Worm (Caenorhabditis elegans): ENCODE results near the gene tomm-70.

- TF ChIP-seq ama-1 (optimal IDR thresholded peaks at IDR 0.05) = no peak
- no peak for TF ChIP-seq hnd-1 (tag; optimal IDR thresholded peaks at IDR 0.05)
- TF ChIP-seq F13C5.2 (tag; optimal IDR thresholded peaks at IDR 0.05) = no peak
- no peak for TF ChIP-seq tbx-11 (GFP tag; IDR thresholded peaks at IDR 0.05)
- no peak for TF ChIP-seq scrt-1 (GFP tag; IDR thresholded peaks at IDR 0.05)
- TF ChIP-seq sea-1 (GFP tag; conservative IDR thresholded peaks at IDR 0.05) = no peak
- no peak for TF ChIP-seq ets-7 (tag; optimal IDR thresholded peaks at IDR 0.05)
- TF ChIP-seq B0310.2 (tag; optimal IDR thresholded peaks at IDR 0.05) = no peak
- no peak for TF ChIP-seq flt-1 (GFP tag; IDR thresholded peaks at IDR 0.05)
- TF ChIP-seq tra-4 (tag; optimal IDR thresholded peaks at IDR 0.05) = no peak
- no peak for TF ChIP-seq tbx-37 (GFP tag; conservative IDR thresholded peaks at IDR 0.05)
- no peak for TF ChIP-seq ceh-36 (tag; optimal IDR thresholded peaks at IDR 0.05)
Observed at ce11 chrIII:8762016-8762415, 7.5 kb upstream of the tomm-70 start.
